Worm (Caenorhabditis elegans) whole organism, mixed stage, embryonic: Measurements from ENCODE around the gene srz-74.

Experiments
- ceh-43 ChIP-seq: fragments of 200-800 bp; sonication (Bioruptor generic); optimal IDR thresholded peaks from 2 replicates; lab custom pipeline; 2018; ENCODE audit warnings: mild to moderate bottlenecking, missing genetic modification characterization, moderate library complexity, missing compliant biosample characterization
- elt-1 ChIP-seq: sonication (generic microtip); optimal IDR thresholded peaks from 2 replicates; lab custom pipeline; 2017; ENCODE audit warnings: missing genetic modification characterization, mild to moderate bottlenecking, missing compliant biosample characterization, antibody characterized with exemption, moderate library complexity, borderline replicate concordance; ENCODE audit not compliant: insufficient read depth
- elt-3 ChIP-seq: fragments of 150-350 bp; optimal IDR thresholded peaks from 2 replicates; lab custom pipeline; 2014; ENCODE audit warnings: missing biosample characterization, missing genetic modification characterization
- hlh-1 ChIP-seq: fragments of 150-350 bp; optimal IDR thresholded peaks from 2 replicates; lab custom pipeline; 2014; ENCODE audit warnings: missing biosample characterization, missing genetic modification reagents, missing genetic modification characterization
- lin-13 ChIP-seq: fragments of 150-350 bp; optimal IDR thresholded peaks from 2 replicates; lab custom pipeline; 2014; ENCODE audit warnings: missing biosample characterization, missing genetic modification characterization
- mls-2 ChIP-seq: sonication (generic microtip); optimal IDR thresholded peaks from 2 replicates; lab custom pipeline; 2016; ENCODE audit warnings: mild to moderate bottlenecking, missing genetic modification characterization, moderate library complexity, missing compliant biosample characterization
- nhr-28 ChIP-seq: fragments of 150-350 bp; optimal IDR thresholded peaks from 2 replicates; lab custom pipeline; 2014; ENCODE audit warnings: missing biosample characterization, missing genetic modification characterization
- pha-4 ChIP-seq: fragments of 150-350 bp; optimal IDR thresholded peaks from 2 replicates; lab custom pipeline; 2018; ENCODE audit warnings: missing biosample characterization, missing genetic modification reagents, missing genetic modification characterization
- snpc-4 ChIP-seq: fragments of 150-350 bp; optimal IDR thresholded peaks from 2 replicates; lab custom pipeline; 2014; ENCODE audit warnings: missing biosample characterization, missing genetic modification characterization
- sptf-1 ChIP-seq: sonication (generic microtip); optimal IDR thresholded peaks from 2 replicates; lab custom pipeline; 2017; ENCODE audit warnings: mild to moderate bottlenecking, missing genetic modification characterization, moderate library complexity, missing compliant biosample characterization
- tbx-8 ChIP-seq: fragments of 200-800 bp; sonication (Bioruptor generic); optimal IDR thresholded peaks from 2 replicates; lab custom pipeline; 2018; ENCODE audit warnings: mild to moderate bottlenecking, missing genetic modification characterization, moderate library complexity, missing compliant biosample characterization
- unc-39 ChIP-seq: fragments of 150-350 bp; optimal IDR thresholded peaks from 2 replicates; lab custom pipeline; 2014; ENCODE audit warnings: missing biosample characterization, missing genetic modification characterization
- unc-62 ChIP-seq: fragments of 150-350 bp; optimal IDR thresholded peaks from 2 replicates; lab custom pipeline; 2014; ENCODE audit warnings: missing biosample characterization, missing genetic modification reagents, missing genetic modification characterization

ce11 chrIV:16380278-16380677 lies 51.0 kb downstream of the srz-74 start:
- TF ChIP-seq snpc-4 (tag; lab: Kevin White, UChicago) (no peak), pha-4 (tag; lab: Kevin White, UChicago) (no peak), unc-39 (tag; lab: Kevin White, UChicago) (no peak), unc-62 (no peak), elt-3 (tag; lab: Kevin White, UChicago) (no peak), mls-2 (tag; lab: Kevin White, UChicago) (no peak), elt-1 (tag; lab: Kevin White, UChicago) (no peak), ceh-43 (no peak), nhr-28 (tag; lab: Kevin White, UChicago) (no peak), lin-13 (tag; lab: Kevin White, UChicago) (no peak), tbx-8 (no peak), sptf-1 (no peak), hlh-1 (tag; lab: Kevin White, UChicago) (no peak)
